Worm (Caenorhabditis elegans) whole organism, L2 larva: ENCODE results near the gene lys-6.

Source experiments
- ama-1 ChIP-seq: fragments of 150-350 bp; optimal IDR thresholded peaks from 2 replicates; lab custom pipeline; 2018; ENCODE audit warnings: inconsistent platforms
- blmp-1 ChIP-seq: sonication (generic microtip); optimal IDR thresholded peaks from 2 replicates; lab custom pipeline; 2017; ENCODE audit warnings: missing genetic modification characterization, mild to moderate bottlenecking, missing compliant biosample characterization, antibody characterized with exemption, moderate library complexity; ENCODE audit not compliant: insufficient read depth
- ceh-16 ChIP-seq: fragments of 150-350 bp; optimal IDR thresholded peaks from 2 replicates; lab custom pipeline; 2014; ENCODE audit warnings: missing biosample characterization, missing genetic modification characterization
- dmd-4 ChIP-seq: sonication (generic microtip); optimal IDR thresholded peaks from 2 replicates; lab custom pipeline; 2017; ENCODE audit warnings: missing biosample characterization, missing genetic modification characterization
- elt-1 ChIP-seq: fragments of 150-350 bp; optimal IDR thresholded peaks from 2 replicates; lab custom pipeline; 2014; ENCODE audit warnings: missing biosample characterization, missing genetic modification characterization
- elt-3 ChIP-seq: sonication (generic microtip); optimal IDR thresholded peaks from 2 replicates; lab custom pipeline; 2017; ENCODE audit warnings: missing biosample characterization, missing genetic modification characterization
- lin-13 ChIP-seq: fragments of 150-350 bp; optimal IDR thresholded peaks from 2 replicates; lab custom pipeline; 2014; ENCODE audit warnings: missing biosample characterization, missing genetic modification reagents, missing genetic modification characterization
- nhr-77 ChIP-seq: fragments of 150-350 bp; optimal IDR thresholded peaks from 2 replicates; lab custom pipeline; 2014; ENCODE audit warnings: missing biosample characterization, missing genetic modification characterization
- skn-1 ChIP-seq: sonication (generic microtip); optimal IDR thresholded peaks from 2 replicates; lab custom pipeline; 2017; ENCODE audit warnings: missing biosample characterization, missing genetic modification characterization
- zag-1 ChIP-seq: fragments of 150-350 bp; optimal IDR thresholded peaks from 2 replicates; lab custom pipeline; 2014; ENCODE audit warnings: missing biosample characterization, missing genetic modification characterization
- ztf-11 ChIP-seq: sonication (generic microtip); optimal IDR thresholded peaks from 2 replicates; lab custom pipeline; 2017; ENCODE audit warnings: missing biosample characterization, missing genetic modification characterization

DNA sequence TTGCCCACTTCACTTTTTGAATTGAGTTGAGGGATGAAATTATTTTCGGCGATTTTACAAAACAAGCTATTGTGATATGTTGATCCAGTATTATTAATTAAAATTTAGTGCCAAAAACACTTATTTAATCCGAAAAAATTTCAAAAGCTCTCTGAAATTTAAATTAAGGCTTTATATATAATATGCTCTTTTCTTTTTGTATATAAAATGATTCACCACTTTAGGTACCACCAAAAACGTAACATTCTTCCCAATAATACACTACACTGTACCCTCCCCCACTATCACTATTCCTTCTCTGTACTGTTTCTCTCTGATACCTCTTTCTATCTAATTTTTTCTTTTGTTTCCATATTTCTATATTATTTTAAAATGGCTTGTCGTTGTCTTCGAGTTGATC lies 16.1 kb upstream of the lys-6 start, which contains the start of gene prx-2:
- TF ChIP-seq lin-13 (GFP tag; lab: Kevin White, UChicago) (no peak), ama-1 (lab: Kevin White, UChicago) (no peak), ztf-11 (no peak), elt-1 (tag; lab: Kevin White, UChicago) (no peak), blmp-1 (tag; lab: Kevin White, UChicago) (no peak), dmd-4 (tag; lab: Kevin White, UChicago) (no peak), ceh-16 (tag; lab: Kevin White, UChicago) (no peak), elt-3 (tag; lab: Kevin White, UChicago) (no peak), nhr-77 (no peak), skn-1 (tag; lab: Kevin White, UChicago) (no peak), zag-1 (tag; lab: Kevin White, UChicago) (no peak)
